Worm (Caenorhabditis elegans) whole organism, midembryonic: Measurements from ENCODE around the gene K08H2.4.

Experiments used
- T22C8.4 ChIP-seq: fragments of 200-800 bp; sonication (Bioruptor generic); IDR thresholded peaks from 2 replicates; pipeline ENCODE4 v1.3.6; 2022; ENCODE audit warnings: missing genetic modification characterization, missing compliant biosample characterization
- cog-1 ChIP-seq: sonication (generic microtip); optimal IDR thresholded peaks from 2 replicates; lab custom pipeline; 2016; ENCODE audit warnings: missing genetic modification characterization, missing compliant biosample characterization
- flt-1 ChIP-seq: fragments of 200-800 bp; sonication (Bioruptor generic); IDR thresholded peaks from 2 replicates; pipeline ENCODE4 v1.3.6; 2022; ENCODE audit warnings: missing genetic modification characterization, missing compliant biosample characterization
- klf-2 ChIP-seq: fragments of 200-800 bp; sonication (Bioruptor generic); conservative IDR thresholded peaks from 2 replicates; pipeline ENCODE4 v1.3.6; 2022; ENCODE audit warnings: missing genetic modification reagents, missing genetic modification characterization, missing compliant biosample characterization
- ref-1 ChIP-seq: fragments of 200-800 bp; sonication (Bioruptor generic); conservative IDR thresholded peaks from 2 replicates; pipeline ENCODE4 v1.3.6; 2022; ENCODE audit warnings: missing genetic modification reagents, missing genetic modification characterization, missing compliant biosample characterization
- tab-1 ChIP-seq: fragments of 200-800 bp; sonication (Bioruptor generic); IDR thresholded peaks from 2 replicates; pipeline ENCODE4 v1.3.6; 2022; ENCODE audit warnings: missing genetic modification characterization, missing compliant biosample characterization
- ztf-23 ChIP-seq: fragments of 200-800 bp; sonication (Bioruptor generic); IDR thresholded peaks from 2 replicates; pipeline ENCODE4 v1.3.6; 2022; ENCODE audit warnings: missing genetic modification reagents, missing genetic modification characterization, missing compliant biosample characterization
- ztf-29 ChIP-seq: fragments of 200-800 bp; sonication (Bioruptor generic); IDR thresholded peaks from 2 replicates; pipeline ENCODE4 v1.3.6; 2022; ENCODE audit warnings: missing genetic modification reagents, missing genetic modification characterization, missing compliant biosample characterization

ce11 chrX:13189861-13190260 lies 48.4 kb upstream of the K08H2.4 start, which contains the start of gene cwp-5:
- TF ChIP-seq tab-1 (GFP tag; lab: Robert Waterston, UW) (no peak), ztf-29 (GFP tag; lab: Robert Waterston, UW) (no peak), flt-1 (GFP tag; lab: Robert Waterston, UW) (no peak), ztf-23 (GFP tag; lab: Robert Waterston, UW) (no peak), ref-1 (no peak), klf-2 (GFP tag; lab: Robert Waterston, UW) (no peak), T22C8.4 (GFP tag; lab: Robert Waterston, UW) (no peak), cog-1 (tag; lab: Kevin White, UChicago) (no peak)
